Fruit fly (Drosophila melanogaster): Measurements from ENCODE around the gene tko.

- TF ChIP-seq dl (GFP tag; optimal IDR thresholded peaks at IDR 0.05; ENCODE audit: insufficient read depth in 1 of 2, partially characterized antibody in 2 of 2) (no peak), Hnf4 (GFP tag; optimal IDR thresholded peaks at IDR 0.05) (no peak), br (GFP tag; optimal IDR thresholded peaks at IDR 0.05) (no peak), jim (GFP tag; optimal IDR thresholded peaks at IDR 0.05) (no peak), Rel (GFP tag; optimal IDR thresholded peaks at IDR 0.05) (no peak), Rel (tag; optimal IDR thresholded peaks at IDR 0.05) (no peak), Hr78 (GFP tag; optimal IDR thresholded peaks at IDR 0.05) (no peak)
Measured at dm6 chrX:2399438-2399837, 44.3 kb downstream of the tko start.

Measured in whole organism, wandering third instar larva.